Worm (Caenorhabditis elegans) whole organism, midembryonic: Measurements from ENCODE around the gene erd-2.1.

Experiments used
- cog-1 ChIP-seq: sonication (generic microtip); optimal IDR thresholded peaks from 2 replicates; lab custom pipeline; 2016; ENCODE audit warnings: missing genetic modification characterization, missing compliant biosample characterization
- flt-1 ChIP-seq: fragments of 200-800 bp; sonication (Bioruptor generic); IDR thresholded peaks from 2 replicates; pipeline ENCODE4 v1.3.6; 2022; ENCODE audit warnings: missing genetic modification characterization, missing compliant biosample characterization
- klf-2 ChIP-seq: fragments of 200-800 bp; sonication (Bioruptor generic); conservative IDR thresholded peaks from 2 replicates; pipeline ENCODE4 v1.3.6; 2022; ENCODE audit warnings: missing genetic modification reagents, missing genetic modification characterization, missing compliant biosample characterization
- med-1 ChIP-seq: sonication (generic microtip); optimal IDR thresholded peaks from 2 replicates; lab custom pipeline; 2017; ENCODE audit warnings: missing genetic modification characterization, mild to moderate bottlenecking, missing compliant biosample characterization, antibody characterized with exemption, missing genetic modification reagents; ENCODE audit not compliant: insufficient read depth
- tab-1 ChIP-seq: fragments of 200-800 bp; sonication (Bioruptor generic); IDR thresholded peaks from 2 replicates; pipeline ENCODE4 v1.3.6; 2022; ENCODE audit warnings: missing genetic modification characterization, missing compliant biosample characterization
- ztf-23 ChIP-seq: fragments of 200-800 bp; sonication (Bioruptor generic); IDR thresholded peaks from 2 replicates; pipeline ENCODE4 v1.3.6; 2022; ENCODE audit warnings: missing genetic modification reagents, missing genetic modification characterization, missing compliant biosample characterization
- ztf-29 ChIP-seq: fragments of 200-800 bp; sonication (Bioruptor generic); IDR thresholded peaks from 2 replicates; pipeline ENCODE4 v1.3.6; 2022; ENCODE audit warnings: missing genetic modification reagents, missing genetic modification characterization, missing compliant biosample characterization

DNA sequence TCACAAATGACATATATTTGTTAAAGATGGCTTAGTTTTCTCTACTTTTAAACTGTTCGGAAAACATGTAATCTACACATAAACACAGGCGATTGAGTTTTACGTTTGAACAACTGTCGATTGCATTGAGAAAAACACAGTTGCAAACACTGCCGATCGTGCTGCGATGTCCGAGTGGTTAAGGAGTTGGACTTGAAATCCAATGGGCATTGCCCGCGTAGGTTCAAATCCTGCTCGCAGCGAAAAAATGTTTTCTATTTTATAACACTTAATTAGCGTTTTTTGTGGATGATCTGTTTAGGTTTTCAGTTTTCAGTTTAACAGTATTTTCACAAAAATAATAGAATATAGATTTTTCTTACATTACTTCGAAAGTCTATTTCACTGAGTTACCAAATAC is 34.3 kb downstream of the erd-2.1 start:
- TF ChIP-seq ztf-29 (GFP tag; lab: Robert Waterston, UW) (no peak), flt-1 (no peak), klf-2 (GFP tag; lab: Robert Waterston, UW) (no peak), ztf-23 (GFP tag; lab: Robert Waterston, UW) (no peak), tab-1 (no peak), cog-1 (tag; lab: Kevin White, UChicago) (no peak), med-1 (GFP tag; lab: Kevin White, UChicago) (no peak)
